Worm (Caenorhabditis elegans) whole organism, late embryonic: ENCODE measurements around the gene ZK662.5.

ENCODE experiments used
- C38D4.7 ChIP-seq: fragments of 200-800 bp; sonication (Bioruptor generic); optimal IDR thresholded peaks from 2 replicates; lab custom pipeline; 2018; ENCODE audit warnings: mild to moderate bottlenecking, missing genetic modification characterization, moderate library complexity, missing compliant biosample characterization
- K09A11.1 ChIP-seq: sonication (generic microtip); optimal IDR thresholded peaks from 2 replicates; lab custom pipeline; 2017; ENCODE audit warnings: antibody characterized with exemption, mild to moderate bottlenecking, missing genetic modification characterization, missing compliant biosample characterization; ENCODE audit not compliant: insufficient read depth
- Y22D7AL.16 ChIP-seq: sonication (generic microtip); optimal IDR thresholded peaks from 2 replicates; lab custom pipeline; 2016; ENCODE audit warnings: missing genetic modification characterization, missing compliant biosample characterization
- ceh-18 ChIP-seq: sonication (generic microtip); optimal IDR thresholded peaks from 2 replicates; lab custom pipeline; 2016; ENCODE audit warnings: missing genetic modification characterization, missing compliant biosample characterization
- ceh-19 ChIP-seq: fragments of 200-800 bp; sonication (Bioruptor generic); optimal IDR thresholded peaks from 2 replicates; lab custom pipeline; 2018; ENCODE audit warnings: mild to moderate bottlenecking, missing genetic modification characterization, missing compliant biosample characterization
- ceh-2 ChIP-seq: sonication (generic microtip); optimal IDR thresholded peaks from 2 replicates; lab custom pipeline; 2016; ENCODE audit warnings: missing genotype, missing genetic modification characterization, missing compliant biosample characterization
- ceh-24 ChIP-seq: sonication (generic microtip); optimal IDR thresholded peaks from 2 replicates; lab custom pipeline; 2016; ENCODE audit warnings: mild to moderate bottlenecking, missing genetic modification characterization, missing compliant biosample characterization
- ceh-31 ChIP-seq: sonication (generic microtip); optimal IDR thresholded peaks from 2 replicates; lab custom pipeline; 2016; ENCODE audit warnings: missing genetic modification characterization, missing compliant biosample characterization
- ceh-45 ChIP-seq: fragments of 200-800 bp; sonication (Bioruptor generic); IDR thresholded peaks from 2 replicates; pipeline ENCODE4 v1.3.6; 2022; ENCODE audit warnings: missing genetic modification reagents, missing genetic modification characterization, missing compliant biosample characterization
- ceh-48 ChIP-seq: sonication (generic microtip); optimal IDR thresholded peaks from 2 replicates; lab custom pipeline; 2016; ENCODE audit warnings: missing genetic modification characterization, inconsistent platforms, missing compliant biosample characterization
- dmd-4 ChIP-seq: sonication (generic microtip); optimal IDR thresholded peaks from 2 replicates; lab custom pipeline; 2016; ENCODE audit warnings: borderline replicate concordance, missing genetic modification characterization, missing compliant biosample characterization
- elt-2 ChIP-seq: sonication (generic microtip); optimal IDR thresholded peaks from 2 replicates; lab custom pipeline; 2016; ENCODE audit warnings: missing genetic modification reagents, missing genetic modification characterization, missing compliant biosample characterization
- fax-1 ChIP-seq: sonication (generic microtip); optimal IDR thresholded peaks from 2 replicates; lab custom pipeline; 2016; ENCODE audit warnings: missing genotype, missing genetic modification characterization, missing compliant biosample characterization
- fkh-10 ChIP-seq: fragments of 150-350 bp; optimal IDR thresholded peaks from 2 replicates; lab custom pipeline; 2014; ENCODE audit warnings: missing biosample characterization, missing genetic modification reagents, missing genetic modification characterization
- fkh-6 ChIP-seq: sonication (generic microtip); optimal IDR thresholded peaks from 2 replicates; lab custom pipeline; 2016; ENCODE audit warnings: missing genetic modification characterization, missing compliant biosample characterization
- gmeb-2 ChIP-seq: sonication (generic microtip); optimal IDR thresholded peaks from 2 replicates; lab custom pipeline; 2016; ENCODE audit warnings: missing genetic modification characterization, inconsistent platforms, missing compliant biosample characterization
- hlh-13 ChIP-seq: fragments of 200-800 bp; sonication (Bioruptor generic); optimal IDR thresholded peaks from 2 replicates; lab custom pipeline; 2018; ENCODE audit warnings: mild to moderate bottlenecking, missing genetic modification characterization, missing compliant biosample characterization
- hlh-6 ChIP-seq: sonication (generic microtip); optimal IDR thresholded peaks from 2 replicates; lab custom pipeline; 2016; ENCODE audit warnings: missing genotype, missing genetic modification characterization, missing compliant biosample characterization
- hlh-8 ChIP-seq: sonication (generic microtip); optimal IDR thresholded peaks from 2 replicates; lab custom pipeline; 2016; ENCODE audit warnings: missing genotype, missing genetic modification characterization, missing compliant biosample characterization
- lim-6 ChIP-seq: sonication (generic microtip); optimal IDR thresholded peaks from 2 replicates; lab custom pipeline; 2016; ENCODE audit warnings: missing genetic modification characterization, missing compliant biosample characterization
- lin-11 ChIP-seq: fragments of 200-800 bp; sonication (Bioruptor generic); optimal IDR thresholded peaks from 2 replicates; lab custom pipeline; 2018; ENCODE audit warnings: mild to moderate bottlenecking, missing genetic modification characterization, missing compliant biosample characterization
- mec-3 ChIP-seq: sonication (generic microtip); optimal IDR thresholded peaks from 2 replicates; lab custom pipeline; 2016; ENCODE audit warnings: borderline replicate concordance, missing genetic modification characterization, missing compliant biosample characterization
- nhr-232 ChIP-seq: sonication (generic microtip); optimal IDR thresholded peaks from 2 replicates; lab custom pipeline; 2016; ENCODE audit warnings: missing genetic modification characterization, missing compliant biosample characterization
- odd-2 ChIP-seq: sonication (generic microtip); optimal IDR thresholded peaks from 2 replicates; lab custom pipeline; 2017; ENCODE audit warnings: antibody characterized with exemption, mild to moderate bottlenecking, missing genetic modification characterization, missing compliant biosample characterization
- pag-3 ChIP-seq: sonication (generic microtip); optimal IDR thresholded peaks from 2 replicates; lab custom pipeline; 2016; ENCODE audit warnings: missing compliant biosample characterization, missing genetic modification characterization, borderline replicate concordance
- pqm-1 ChIP-seq: sonication (generic microtip); optimal IDR thresholded peaks from 2 replicates; lab custom pipeline; 2016; ENCODE audit warnings: missing genetic modification characterization, missing compliant biosample characterization
- pros-1 ChIP-seq: fragments of 150-350 bp; optimal IDR thresholded peaks from 2 replicates; lab custom pipeline; 2014; ENCODE audit warnings: missing biosample characterization, missing genetic modification reagents, missing genetic modification characterization
- ref-2 ChIP-seq: sonication (generic microtip); optimal IDR thresholded peaks from 2 replicates; lab custom pipeline; 2016; ENCODE audit warnings: missing genetic modification characterization, missing compliant biosample characterization
- rnt-1 ChIP-seq: sonication (generic microtip); optimal IDR thresholded peaks from 2 replicates; lab custom pipeline; 2016; ENCODE audit warnings: missing genetic modification characterization, missing compliant biosample characterization
- sdc-2 ChIP-seq: sonication (generic microtip); optimal IDR thresholded peaks from 2 replicates; lab custom pipeline; 2016; ENCODE audit warnings: missing genotype, missing genetic modification characterization, missing compliant biosample characterization
- tbx-7 ChIP-seq: sonication (generic microtip); optimal IDR thresholded peaks from 2 replicates; lab custom pipeline; 2016; ENCODE audit warnings: missing genotype, missing genetic modification characterization, missing compliant biosample characterization
- unc-3 ChIP-seq, 2 experiments: fragments of 200-800 bp in 1 of 2; sonication (Bioruptor generic) in 1 of 2; sonication (generic microtip) in 1 of 2; conservative IDR thresholded peaks in 1 of 2; optimal IDR thresholded peaks in 1 of 2; 2 replicates each; pipeline versions ENCODE4 v1.3.6 to Lab custom; 2016 to 2022; ENCODE audit warnings: missing compliant biosample characterization in 2 of 2, missing genetic modification characterization in 2 of 2, missing genetic modification reagents in 1 of 2
- unc-42 ChIP-seq: sonication (generic microtip); optimal IDR thresholded peaks from 2 replicates; lab custom pipeline; 2016; ENCODE audit warnings: missing genotype, missing genetic modification characterization, missing compliant biosample characterization
- unc-55 ChIP-seq: sonication (generic microtip); optimal IDR thresholded peaks from 2 replicates; lab custom pipeline; 2017; ENCODE audit warnings: missing biosample characterization, missing genetic modification reagents, missing genetic modification characterization
- unc-86 ChIP-seq: sonication (generic microtip); optimal IDR thresholded peaks from 2 replicates; lab custom pipeline; 2016; ENCODE audit warnings: missing genetic modification characterization, missing compliant biosample characterization
- ztf-16 ChIP-seq: sonication (generic microtip); optimal IDR thresholded peaks from 2 replicates; lab custom pipeline; 2017; ENCODE audit warnings: missing genetic modification characterization, missing compliant biosample characterization

Gene ZK662.5

ce11 chrX:15707913-15708312 lies 13.5 kb upstream of the ZK662.5 start, which contains the start of gene nhr-48:
nhr-48 (plus strand) TSS chrX:15708213.
- no peak for TF ChIP-seq unc-86 (tag; lab: Kevin White, UChicago)
- no peak for TF ChIP-seq ceh-2
- TF ChIP-seq ztf-16 (tag; lab: Kevin White, UChicago) = no peak
- TF ChIP-seq ceh-24 (tag; lab: Kevin White, UChicago) = no peak
- no peak for TF ChIP-seq pag-3 (tag; lab: Kevin White, UChicago)
- no peak for TF ChIP-seq ceh-19 (GFP tag; lab: Kevin White, UChicago)
- no peak for TF ChIP-seq unc-3 (GFP tag; conservative IDR thresholded peaks at IDR 0.05; lab: Robert Waterston, UW)
- no peak for TF ChIP-seq unc-3 (tag; optimal IDR thresholded peaks at IDR 0.05; lab: Kevin White, UChicago)
- no peak for TF ChIP-seq gmeb-2 (tag; lab: Kevin White, UChicago)
- TF ChIP-seq lim-6 = no peak
- no peak for TF ChIP-seq tbx-7 (tag; lab: Kevin White, UChicago)
- no peak for TF ChIP-seq fkh-6 (tag; lab: Kevin White, UChicago)
- TF ChIP-seq elt-2 (tag; lab: Kevin White, UChicago) = no peak
- no peak for TF ChIP-seq ceh-48 (tag; lab: Kevin White, UChicago)
- TF ChIP-seq C38D4.7 (GFP tag; lab: Kevin White, UChicago) = no peak
- no peak for TF ChIP-seq hlh-6 (tag; lab: Kevin White, UChicago)
- TF ChIP-seq hlh-13 (GFP tag; lab: Kevin White, UChicago) = no peak
- TF ChIP-seq ceh-45 (GFP tag; lab: Robert Waterston, UW) = no peak
- TF ChIP-seq, all 69 proteins: peak for 0

- TF ChIP-seq ceh-31 (tag; lab: Kevin White, UChicago) = no peak
- TF ChIP-seq ceh-45 (GFP tag; lab: Robert Waterston, UW) = no peak
- TF ChIP-seq lin-11 (tag; lab: Kevin White, UChicago) = no peak
- TF ChIP-seq fkh-10 (GFP tag; lab: Kevin White, UChicago) = no peak
- no peak for TF ChIP-seq unc-42 (tag; lab: Kevin White, UChicago)
These were observed 11.9 kb upstream of the ZK662.5 start for ce11 chrX:15709594-15709993.

- no peak for TF ChIP-seq rnt-1 (tag; lab: Kevin White, UChicago)
- TF ChIP-seq pqm-1 (tag; lab: Kevin White, UChicago) = no peak
- no peak for TF ChIP-seq ref-2 (tag; lab: Kevin White, UChicago)
- TF ChIP-seq fax-1 (tag; lab: Kevin White, UChicago) = no peak
- TF ChIP-seq unc-55 = no peak
- no peak for TF ChIP-seq dmd-4
- TF ChIP-seq hlh-6 (tag; lab: Kevin White, UChicago) = no peak
- TF ChIP-seq ceh-18 = no peak
- no peak for TF ChIP-seq hlh-8 (tag; lab: Kevin White, UChicago)
These were observed 8.3 kb upstream of the ZK662.5 start for ce11 chrX:15713189-15713588.

- TF ChIP-seq mec-3 (tag; lab: Kevin White, UChicago) (no peak), pros-1 (no peak), ceh-45 (GFP tag; lab: Robert Waterston, UW) (no peak), unc-55 (no peak), nhr-232 (no peak), K09A11.1 (tag; lab: Kevin White, UChicago) (no peak), sdc-2 (tag; lab: Kevin White, UChicago) (no peak), Y22D7AL.16 (tag; lab: Kevin White, UChicago) (no peak), ceh-19 (GFP tag; lab: Kevin White, UChicago) (no peak), unc-42 (tag; lab: Kevin White, UChicago) (no peak), odd-2 (tag; lab: Kevin White, UChicago) (no peak)
These were observed 4.5 kb upstream of the ZK662.5 start for ce11 chrX:15716971-15717370.
